Worm (Caenorhabditis elegans) whole organism, early embryonic: Measurements from ENCODE around the gene gst-8.

ENCODE experiments used
- B0310.2 ChIP-seq: sonication (generic microtip); optimal IDR thresholded peaks from 2 replicates; lab custom pipeline; 2016; ENCODE audit warnings: mild to moderate bottlenecking, missing genetic modification characterization, missing compliant biosample characterization
- F13C5.2 ChIP-seq: sonication (generic microtip); optimal IDR thresholded peaks from 2 replicates; lab custom pipeline; 2017; ENCODE audit warnings: mild to moderate bottlenecking, missing genetic modification characterization, inconsistent platforms, missing compliant biosample characterization
- aly-1 ChIP-seq: sonication (generic microtip); optimal IDR thresholded peaks from 2 replicates; lab custom pipeline; 2016; ENCODE audit warnings: missing genetic modification characterization, missing compliant biosample characterization
- ama-1 ChIP-seq: fragments of 150-350 bp; optimal IDR thresholded peaks from 2 replicates; lab custom pipeline; 2014
- ceh-13 ChIP-seq: fragments of 200-800 bp; sonication (Bioruptor generic); optimal IDR thresholded peaks from 2 replicates; lab custom pipeline; 2018; ENCODE audit warnings: mild to moderate bottlenecking, missing genetic modification characterization, missing compliant biosample characterization
- ceh-36 ChIP-seq: sonication (generic microtip); optimal IDR thresholded peaks from 2 replicates; lab custom pipeline; 2016; ENCODE audit warnings: missing genetic modification characterization, inconsistent platforms, missing compliant biosample characterization
- ets-7 ChIP-seq: sonication (generic microtip); optimal IDR thresholded peaks from 2 replicates; lab custom pipeline; 2016; ENCODE audit warnings: missing genotype, missing genetic modification characterization, missing compliant biosample characterization
- flt-1 ChIP-seq: fragments of 200-800 bp; sonication (Bioruptor generic); IDR thresholded peaks from 2 replicates; pipeline ENCODE4 v1.3.6; 2022; ENCODE audit warnings: missing genetic modification characterization, missing compliant biosample characterization
- hmbx-1 ChIP-seq: sonication (generic microtip); optimal IDR thresholded peaks from 2 replicates; lab custom pipeline; 2016; ENCODE audit warnings: mild to moderate bottlenecking, missing genetic modification characterization, missing compliant biosample characterization
- hmg-4 ChIP-seq: fragments of 200-800 bp; sonication (Bioruptor generic); optimal IDR thresholded peaks from 2 replicates; lab custom pipeline; 2018; ENCODE audit warnings: mild to moderate bottlenecking, missing genetic modification characterization, missing compliant biosample characterization
- hnd-1 ChIP-seq: sonication (generic microtip); optimal IDR thresholded peaks from 2 replicates; lab custom pipeline; 2016; ENCODE audit warnings: missing genetic modification characterization, missing compliant biosample characterization
- pes-1 ChIP-seq: fragments of 200-800 bp; sonication (Bioruptor generic); IDR thresholded peaks from 2 replicates; pipeline ENCODE4 v1.3.6; 2022; ENCODE audit warnings: missing genetic modification reagents, missing genetic modification characterization, missing compliant biosample characterization
- scrt-1 ChIP-seq: fragments of 200-800 bp; sonication (Bioruptor generic); IDR thresholded peaks from 2 replicates; pipeline ENCODE4 v1.3.6; 2022; ENCODE audit warnings: missing genetic modification characterization, missing compliant biosample characterization
- sea-1 ChIP-seq: fragments of 200-800 bp; sonication (Bioruptor generic); conservative IDR thresholded peaks from 2 replicates; pipeline ENCODE4 v1.3.6; 2022; ENCODE audit warnings: missing genetic modification characterization, missing compliant biosample characterization
- tbx-11 ChIP-seq: fragments of 200-800 bp; sonication (Bioruptor generic); IDR thresholded peaks from 2 replicates; pipeline ENCODE4 v1.3.6; 2022; ENCODE audit warnings: missing genetic modification characterization, missing compliant biosample characterization
- tbx-37 ChIP-seq: fragments of 200-800 bp; sonication (Bioruptor generic); conservative IDR thresholded peaks from 2 replicates; pipeline ENCODE4 v1.3.6; 2022; ENCODE audit warnings: missing genetic modification reagents, missing genetic modification characterization, missing compliant biosample characterization
- tra-4 ChIP-seq: sonication (generic microtip); optimal IDR thresholded peaks from 2 replicates; lab custom pipeline; 2017; ENCODE audit warnings: missing genetic modification characterization, missing compliant biosample characterization

The gst-8 gene

DNA sequence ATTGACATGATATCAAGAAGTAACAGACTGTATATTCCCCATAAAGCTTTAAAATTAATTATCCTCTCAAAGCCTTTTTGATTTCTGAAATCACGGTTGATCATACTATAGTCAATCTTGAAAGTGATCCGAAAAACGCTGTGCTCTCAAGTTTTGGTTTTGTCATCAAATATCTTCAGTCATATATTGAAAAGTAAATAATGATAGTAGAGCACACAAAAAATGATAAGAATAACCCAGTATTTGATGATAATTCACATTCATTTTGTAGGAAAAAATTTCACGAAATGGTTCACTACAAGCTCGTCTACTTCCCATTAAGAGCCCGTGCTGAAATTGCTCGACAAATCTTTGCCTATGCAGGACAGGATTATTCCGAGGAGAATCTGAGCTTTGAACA lies 3.9 kb upstream of the gst-8 start, which contains the start of gene gst-6:
Gene gst-6 (plus strand): TSS at position 263 of the 400 bp plus-strand sequence.
- TF ChIP-seq hmg-4 (GFP tag; lab: Kevin White, UChicago) (no peak), ceh-13 (no peak), tra-4 (tag; lab: Kevin White, UChicago) (no peak), F13C5.2 (tag; lab: Kevin White, UChicago) (no peak), tbx-37 (GFP tag; lab: Robert Waterston, UW) (no peak), sea-1 (no peak), hmbx-1 (no peak)

DNA sequence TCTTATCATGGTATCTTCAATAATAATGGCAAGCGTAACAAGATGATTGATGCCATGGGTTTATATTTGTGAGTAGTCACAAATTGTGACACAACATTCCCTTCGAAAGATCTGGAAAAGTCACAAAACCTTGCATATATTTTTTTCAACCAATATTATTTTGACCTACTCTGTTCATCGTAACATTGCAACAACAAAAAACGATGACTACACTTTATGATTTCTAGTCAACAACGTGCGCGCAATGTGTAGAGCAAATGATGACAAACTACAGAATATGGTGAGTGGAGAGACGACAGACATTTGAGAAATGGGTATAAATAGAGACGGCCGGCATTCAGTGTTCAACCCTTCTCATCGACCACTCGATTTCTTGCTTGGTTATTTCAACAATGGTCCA lies 1.8 kb upstream of the gst-8 start, which contains the start of gene gst-7:
Gene gst-7 (plus strand): TSS at position 336 of the 400 bp plus-strand sequence.
- TF ChIP-seq tbx-37 (GFP tag; lab: Robert Waterston, UW) (no peak), F13C5.2 (tag; lab: Kevin White, UChicago) (no peak), ama-1 (lab: Kevin White, UChicago) (no peak), aly-1 (tag; lab: Kevin White, UChicago) (no peak), pes-1 (GFP tag; lab: Robert Waterston, UW) (no peak), ets-7 (no peak), ceh-36 (tag; lab: Kevin White, UChicago) (no peak), hmg-4 (GFP tag; lab: Kevin White, UChicago) (no peak), hmbx-1 (no peak), sea-1 (no peak), ceh-13 (no peak), tbx-11 (GFP tag; lab: Robert Waterston, UW) (no peak)

DNA sequence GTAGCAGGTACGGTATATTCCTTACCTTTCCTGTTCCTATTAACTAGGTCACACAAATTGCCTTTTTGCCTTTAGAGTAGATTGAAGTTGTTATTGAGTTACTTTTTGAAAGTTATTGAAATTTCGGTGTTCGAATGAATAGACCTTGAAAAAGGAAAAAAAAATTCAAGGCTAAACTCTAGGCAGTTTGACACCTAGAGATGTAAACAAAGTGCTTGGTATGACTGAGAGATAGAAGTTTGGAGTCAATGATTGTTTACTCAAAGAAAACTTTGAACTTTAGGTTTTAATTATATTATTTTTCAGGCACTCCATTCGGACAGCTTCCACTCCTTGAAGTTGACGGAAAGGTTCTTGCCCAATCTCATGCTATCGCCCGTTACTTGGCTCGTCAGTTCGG lies 1.0 kb upstream of the gst-8 start:
- TF ChIP-seq flt-1 (GFP tag; lab: Robert Waterston, UW) (no peak), hnd-1 (tag; lab: Kevin White, UChicago) (no peak), ceh-36 (tag; lab: Kevin White, UChicago) (no peak)

DNA sequence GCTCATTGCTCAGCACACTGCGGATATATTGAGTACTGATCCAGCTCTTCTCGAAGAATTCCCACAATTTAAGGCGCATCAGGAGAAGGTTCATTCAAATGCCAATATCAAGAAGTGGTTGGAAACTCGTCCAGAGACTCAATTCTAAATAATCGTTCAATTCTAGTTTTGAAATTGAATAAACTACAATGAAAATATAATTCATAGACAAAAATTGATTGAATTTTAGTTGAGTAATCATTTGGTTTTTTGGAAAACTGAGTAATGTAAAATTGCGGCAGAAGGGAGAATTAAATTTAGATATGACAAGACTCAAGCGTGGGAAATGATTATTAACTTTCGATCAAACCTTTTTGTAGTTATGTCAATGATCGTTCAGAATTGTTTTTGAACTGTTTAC lies 891 bp downstream of the gst-8 start:
- TF ChIP-seq ceh-36 (tag; lab: Kevin White, UChicago) (no peak), hmg-4 (GFP tag; lab: Kevin White, UChicago) (no peak), pes-1 (GFP tag; lab: Robert Waterston, UW) (no peak), flt-1 (GFP tag; lab: Robert Waterston, UW) (no peak), tbx-11 (GFP tag; lab: Robert Waterston, UW) (no peak)

DNA sequence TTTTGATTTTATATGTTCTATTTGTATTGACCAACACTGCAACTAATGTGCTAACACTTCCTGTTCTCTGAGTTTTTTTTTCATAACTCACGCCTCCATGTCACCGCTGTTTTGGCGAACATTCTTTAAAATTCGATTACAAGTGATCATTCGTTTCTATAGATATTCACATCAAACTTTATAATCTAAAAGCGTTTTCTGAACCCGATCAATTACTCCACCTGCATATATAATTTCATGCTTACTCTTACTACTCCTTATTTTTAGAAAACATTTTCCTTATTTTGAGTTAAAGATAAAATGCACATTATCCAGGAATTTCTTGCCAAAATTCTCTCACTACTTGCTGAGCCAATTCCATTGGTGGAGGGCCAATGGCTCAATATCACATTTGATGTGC lies 2.5 kb downstream of the gst-8 start, which contains the start of gene R05F9.7:
Gene R05F9.7 (plus strand): TSS at position 301 of the 400 bp plus-strand sequence.
- TF ChIP-seq sea-1 (no peak), ama-1 (lab: Kevin White, UChicago) (no peak), pes-1 (GFP tag; lab: Robert Waterston, UW) (no peak), aly-1 (tag; lab: Kevin White, UChicago) (no peak), ceh-36 (tag; lab: Kevin White, UChicago) (no peak), scrt-1 (no peak), hmg-4 (GFP tag; lab: Kevin White, UChicago) (no peak), F13C5.2 (tag; lab: Kevin White, UChicago) (no peak), tbx-37 (GFP tag; lab: Robert Waterston, UW) (no peak), tbx-11 (GFP tag; lab: Robert Waterston, UW) (no peak), ets-7 (no peak), hmbx-1 (no peak), B0310.2 (no peak), ceh-13 (no peak), tra-4 (tag; lab: Kevin White, UChicago) (no peak)

DNA sequence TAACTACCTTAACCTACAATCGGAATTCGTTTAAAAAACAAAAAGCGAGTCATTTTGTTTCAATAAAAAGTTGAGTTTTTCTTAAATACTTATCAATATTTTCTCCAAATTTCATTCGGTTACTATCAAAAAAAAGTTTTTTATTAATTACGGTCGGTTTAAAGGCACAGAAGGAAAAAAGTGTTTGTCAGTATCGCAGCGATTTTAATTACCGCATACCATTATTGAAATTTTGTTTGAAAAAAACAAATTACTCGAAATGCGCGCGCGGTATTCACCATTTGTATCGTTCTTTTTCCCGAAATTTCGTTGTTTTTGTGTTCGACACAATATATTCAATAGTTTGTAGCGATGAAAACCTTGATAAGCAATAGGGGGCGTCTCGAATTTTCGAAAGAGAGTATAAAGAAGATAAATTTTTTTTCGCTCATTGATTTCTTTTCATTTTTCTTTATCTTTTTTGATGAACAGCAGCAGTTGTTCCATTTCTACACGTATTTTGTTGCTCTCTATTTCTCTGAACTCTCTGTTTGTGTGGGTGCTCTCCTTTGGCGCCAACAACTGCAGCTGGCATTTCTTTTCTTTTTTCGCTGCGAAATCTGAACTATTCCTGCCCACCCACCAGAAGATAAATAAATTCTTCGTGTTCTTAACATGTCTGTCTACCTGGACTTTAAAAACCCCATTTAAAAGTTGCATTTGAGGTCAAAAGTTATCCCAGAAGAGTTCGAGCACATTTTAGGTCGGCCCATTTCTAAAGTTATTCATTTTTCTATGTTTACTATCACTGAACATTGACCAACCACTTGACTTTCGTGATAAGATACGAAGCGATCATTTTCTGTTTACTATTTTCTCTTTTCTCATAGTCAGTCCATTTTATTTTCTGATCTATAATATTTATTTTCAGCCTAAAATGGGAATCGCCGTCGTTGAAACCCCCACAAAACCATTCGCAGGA lies 5.3 kb downstream of the gst-8 start, which contains the start of gene pgm-1:
Gene pgm-1 (plus strand): TSS at position 911 of the 961 bp plus-strand sequence.
- TF ChIP-seq B0310.2, result no peak

DNA sequence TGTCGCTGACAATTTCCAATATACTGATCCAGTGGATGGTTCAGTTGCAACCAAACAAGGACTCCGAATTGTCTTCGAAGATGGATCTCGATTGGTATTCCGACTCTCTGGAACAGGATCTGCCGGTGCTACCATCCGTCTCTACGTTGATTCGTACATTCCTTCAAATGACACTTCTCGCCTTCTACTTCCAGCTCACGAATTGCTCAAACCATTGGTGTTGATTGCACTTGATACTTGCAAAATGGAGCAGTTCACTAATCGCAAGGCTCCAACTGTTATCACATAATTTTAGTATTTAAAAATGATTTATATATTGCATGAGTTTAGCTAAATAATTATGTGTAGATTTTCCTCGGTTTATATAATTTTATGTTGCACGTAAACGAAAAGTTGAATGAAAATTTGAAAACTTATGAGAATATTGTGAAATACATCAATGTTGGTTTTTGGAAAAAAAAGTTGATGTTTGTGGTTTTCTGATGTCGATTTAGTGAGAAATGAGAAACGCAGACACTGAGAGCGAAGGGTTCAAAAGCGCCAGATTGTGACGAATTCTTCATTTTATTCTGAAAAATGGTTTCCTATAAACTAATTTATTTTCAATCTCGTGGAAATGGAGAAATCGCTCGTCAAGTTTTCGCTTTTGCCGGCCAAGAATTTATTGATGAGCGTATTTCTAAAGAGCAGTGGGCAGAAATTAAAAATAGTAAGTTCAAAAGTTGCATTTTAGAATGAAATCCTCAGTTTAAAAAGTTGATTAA lies 7.7 kb downstream of the gst-8 start, which contains the start of gene gst-9:
Gene gst-9 (plus strand): TSS at position 574 of the 764 bp plus-strand sequence.
- TF ChIP-seq ceh-13, result no peak
- no peak for TF ChIP-seq ets-7
- TF ChIP-seq tbx-37 (GFP tag; lab: Robert Waterston, UW), result no peak
- no peak for TF ChIP-seq aly-1 (tag; lab: Kevin White, UChicago)
- TF ChIP-seq sea-1, result no peak
- TF ChIP-seq hmbx-1, result no peak
- TF ChIP-seq scrt-1, result no peak
- no peak for TF ChIP-seq B0310.2
- TF ChIP-seq F13C5.2 (tag; lab: Kevin White, UChicago), result no peak
- no peak for TF ChIP-seq tra-4 (tag; lab: Kevin White, UChicago)
- no peak for TF ChIP-seq hmg-4 (GFP tag; lab: Kevin White, UChicago)
- no peak for TF ChIP-seq flt-1 (GFP tag; lab: Robert Waterston, UW)
- TF ChIP-seq pes-1 (GFP tag; lab: Robert Waterston, UW), result no peak
- no peak for TF ChIP-seq hnd-1 (tag; lab: Kevin White, UChicago)
- TF ChIP-seq ceh-36 (tag; lab: Kevin White, UChicago), result no peak
- TF ChIP-seq ama-1 (lab: Kevin White, UChicago), result no peak
- TF ChIP-seq tbx-11 (GFP tag; lab: Robert Waterston, UW), result no peak
